Worm (Caenorhabditis elegans) whole organism, L1 larva: ENCODE results near the gene serp-1.2.

Experiments used
- C04F5.9 ChIP-seq: sonication (generic microtip); optimal IDR thresholded peaks from 2 replicates; lab custom pipeline; 2016; ENCODE audit warnings: missing genetic modification characterization, missing compliant biosample characterization
- C34B4.2 ChIP-seq: sonication (generic microtip); optimal IDR thresholded peaks from 2 replicates; lab custom pipeline; 2017; ENCODE audit warnings: mild to moderate bottlenecking, missing genetic modification characterization, missing compliant biosample characterization
- Y116A8C.19 ChIP-seq: sonication (generic microtip); optimal IDR thresholded peaks from 2 replicates; lab custom pipeline; 2016; ENCODE audit warnings: missing compliant biosample characterization, missing genetic modification characterization, borderline replicate concordance
- aha-1 ChIP-seq: fragments of 150-350 bp; optimal IDR thresholded peaks from 2 replicates; lab custom pipeline; 2014; ENCODE audit warnings: missing biosample characterization, missing genetic modification characterization
- alr-1 ChIP-seq: fragments of 200-800 bp; sonication (Bioruptor generic); optimal IDR thresholded peaks from 2 replicates; lab custom pipeline; 2018; ENCODE audit warnings: borderline replicate concordance, mild to moderate bottlenecking, missing genetic modification characterization, missing compliant biosample characterization
- blmp-1 ChIP-seq: fragments of 150-350 bp; optimal IDR thresholded peaks from 2 replicates; lab custom pipeline; 2014; ENCODE audit warnings: missing biosample characterization, missing genetic modification characterization
- ceh-8 ChIP-seq: fragments of 200-800 bp; sonication (Bioruptor generic); optimal IDR thresholded peaks from 2 replicates; lab custom pipeline; 2018; ENCODE audit warnings: mild to moderate bottlenecking, missing genetic modification characterization, moderate library complexity, missing compliant biosample characterization
- ceh-82 ChIP-seq, 3 experiments: fragments of 150-350 bp in 1 of 3; sonication (generic microtip) in 2 of 3; optimal IDR thresholded peaks; 2 replicates each; lab custom pipeline; 2014 to 2017; ENCODE audit warnings: missing biosample characterization in 3 of 3, missing genetic modification characterization in 3 of 3
- ceh-88 ChIP-seq: fragments of 200-800 bp; sonication (Bioruptor generic); IDR thresholded peaks from 2 replicates; pipeline ENCODE4 v1.3.6; 2022; ENCODE audit warnings: missing genetic modification characterization, missing compliant biosample characterization
- dpl-1 ChIP-seq, 3 experiments: fragments of 150-350 bp in 2 of 3; sonication (generic microtip) in 1 of 3; optimal IDR thresholded peaks; 2 replicates each; lab custom pipeline; 2014 to 2017; ENCODE audit warnings: missing biosample characterization in 3 of 3, missing genetic modification characterization in 3 of 3, missing genetic modification reagents in 3 of 3
- dsc-1 ChIP-seq: sonication (generic microtip); optimal IDR thresholded peaks from 2 replicates; lab custom pipeline; 2016; ENCODE audit warnings: mild to moderate bottlenecking, missing genetic modification characterization, missing compliant biosample characterization
- efl-1 ChIP-seq, 4 experiments: fragments of 150-350 bp; optimal IDR thresholded peaks in 3 of 4; peaks in 1 of 4; 1 replicate in 1 of 4; 2 replicates in 3 of 4; lab custom pipeline; 2014; ENCODE audit warnings: missing biosample characterization in 2 of 4, missing genetic modification characterization in 2 of 4, missing genetic modification reagents in 2 of 4
- egl-13 ChIP-seq: sonication (generic microtip); optimal IDR thresholded peaks from 2 replicates; lab custom pipeline; 2016; ENCODE audit warnings: missing genotype, missing genetic modification reagents, missing genetic modification characterization, missing compliant biosample characterization
- elt-2 ChIP-seq: sonication (generic microtip); optimal IDR thresholded peaks from 2 replicates; lab custom pipeline; 2016; ENCODE audit warnings: missing genetic modification characterization, mild to moderate bottlenecking, inconsistent platforms, missing compliant biosample characterization, missing genetic modification reagents
- ets-5 ChIP-seq: fragments of 200-800 bp; sonication (Bioruptor generic); IDR thresholded peaks from 2 replicates; pipeline ENCODE4 v1.3.6; 2022; ENCODE audit warnings: missing genetic modification characterization, missing compliant biosample characterization
- fkh-10 ChIP-seq: sonication (generic microtip); optimal IDR thresholded peaks from 2 replicates; lab custom pipeline; 2017; ENCODE audit warnings: missing biosample characterization, missing genetic modification reagents, missing genetic modification characterization
- fkh-8 ChIP-seq: sonication (generic microtip); optimal IDR thresholded peaks from 2 replicates; lab custom pipeline; 2016; ENCODE audit warnings: mild to moderate bottlenecking, missing genetic modification characterization, missing compliant biosample characterization
- fos-1 ChIP-seq: fragments of 150-350 bp; optimal IDR thresholded peaks from 2 replicates; lab custom pipeline; 2014; ENCODE audit warnings: missing biosample characterization, missing genetic modification characterization
- hlh-17 ChIP-seq: fragments of 200-800 bp; sonication (Bioruptor generic); optimal IDR thresholded peaks from 2 replicates; lab custom pipeline; 2018; ENCODE audit warnings: missing genetic modification characterization, mild to moderate bottlenecking, missing compliant biosample characterization, moderate library complexity, borderline replicate concordance
- lin-13 ChIP-seq: fragments of 150-350 bp; optimal IDR thresholded peaks from 2 replicates; lab custom pipeline; 2014; ENCODE audit warnings: missing biosample characterization, missing genetic modification reagents, missing genetic modification characterization
- lin-14 ChIP-seq: fragments of 200-800 bp; sonication (Bioruptor generic); optimal IDR thresholded peaks from 2 replicates; lab custom pipeline; 2018; ENCODE audit warnings: mild to moderate bottlenecking, missing genetic modification characterization, moderate library complexity, missing compliant biosample characterization
- lin-15B ChIP-seq: fragments of 150-350 bp; sonication (generic microtip); optimal IDR thresholded peaks from 3 replicates; lab custom pipeline; 2014; ENCODE audit warnings: missing biosample characterization, missing genetic modification characterization
- lin-35 ChIP-seq, 2 experiments: fragments of 150-350 bp; optimal IDR thresholded peaks; 2 replicates each; lab custom pipeline; 2014; ENCODE audit warnings: missing biosample characterization in 2 of 2, missing genetic modification characterization in 2 of 2, missing genetic modification reagents in 2 of 2
- lin-39 ChIP-seq: fragments of 150-350 bp; optimal IDR thresholded peaks from 2 replicates; lab custom pipeline; 2014; ENCODE audit warnings: missing biosample characterization, missing genetic modification reagents, missing genetic modification characterization
- lsy-2 ChIP-seq, 2 experiments: fragments of 150-350 bp; optimal IDR thresholded peaks; 2 replicates each; lab custom pipeline; 2014; ENCODE audit warnings: missing biosample characterization in 2 of 2, missing genetic modification characterization in 2 of 2
- mep-1 ChIP-seq: fragments of 150-350 bp; optimal IDR thresholded peaks from 2 replicates; lab custom pipeline; 2014; ENCODE audit warnings: missing biosample characterization, missing genetic modification characterization
- nhr-11 ChIP-seq: fragments of 150-350 bp; optimal IDR thresholded peaks from 2 replicates; lab custom pipeline; 2014; ENCODE audit warnings: missing biosample characterization, missing genetic modification characterization
- nhr-12 ChIP-seq: sonication (generic microtip); optimal IDR thresholded peaks from 2 replicates; lab custom pipeline; 2017; ENCODE audit warnings: missing biosample characterization, missing genetic modification characterization
- nhr-19 ChIP-seq: fragments of 200-800 bp; sonication (Bioruptor generic); conservative IDR thresholded peaks from 2 replicates; pipeline ENCODE4 v1.3.6; 2022; ENCODE audit warnings: missing genetic modification characterization, missing compliant biosample characterization
- nhr-237 ChIP-seq: fragments of 150-350 bp; optimal IDR thresholded peaks from 2 replicates; lab custom pipeline; 2014; ENCODE audit warnings: missing biosample characterization, missing genetic modification characterization
- nhr-77 ChIP-seq: fragments of 150-350 bp; optimal IDR thresholded peaks from 2 replicates; lab custom pipeline; 2014; ENCODE audit warnings: missing biosample characterization, missing genetic modification characterization
- nhr-84 ChIP-seq: sonication (generic microtip); optimal IDR thresholded peaks from 2 replicates; lab custom pipeline; 2017; ENCODE audit warnings: missing biosample characterization, missing genetic modification characterization
- nhr-90 ChIP-seq: sonication (generic microtip); optimal IDR thresholded peaks from 2 replicates; lab custom pipeline; 2016; ENCODE audit warnings: mild to moderate bottlenecking, missing genetic modification characterization, missing compliant biosample characterization; ENCODE audit not compliant: poor library complexity
- pqm-1 ChIP-seq: sonication (generic microtip); optimal IDR thresholded peaks from 3 replicates; lab custom pipeline; 2017; ENCODE audit warnings: missing biosample characterization, missing genetic modification characterization
- rnt-1 ChIP-seq: sonication (generic microtip); optimal IDR thresholded peaks from 2 replicates; lab custom pipeline; 2016; ENCODE audit warnings: mild to moderate bottlenecking, missing genetic modification characterization, moderate library complexity, missing compliant biosample characterization
- sox-4 ChIP-seq: sonication (generic microtip); optimal IDR thresholded peaks from 2 replicates; lab custom pipeline; 2016; ENCODE audit warnings: missing genetic modification characterization, missing compliant biosample characterization
- sup-37 ChIP-seq: fragments of 200-800 bp; sonication (Bioruptor generic); optimal IDR thresholded peaks from 2 replicates; lab custom pipeline; 2018; ENCODE audit warnings: mild to moderate bottlenecking, missing genetic modification characterization, missing compliant biosample characterization
- swsn-7 ChIP-seq: sonication (generic microtip); optimal IDR thresholded peaks from 2 replicates; lab custom pipeline; 2016; ENCODE audit warnings: missing genetic modification characterization, missing compliant biosample characterization
- unc-130 ChIP-seq: fragments of 150-350 bp; optimal IDR thresholded peaks from 2 replicates; lab custom pipeline; 2017; ENCODE audit warnings: missing biosample characterization, missing genetic modification characterization, inconsistent platforms
- unc-30 ChIP-seq: sonication (generic microtip); optimal IDR thresholded peaks from 2 replicates; lab custom pipeline; 2017; ENCODE audit warnings: missing biosample characterization, missing genetic modification characterization
- unc-86 ChIP-seq: sonication (generic microtip); optimal IDR thresholded peaks from 2 replicates; lab custom pipeline; 2016; ENCODE audit warnings: missing genetic modification characterization, missing compliant biosample characterization
- unc-98 ChIP-seq: fragments of 200-800 bp; sonication (Bioruptor generic); IDR thresholded peaks from 2 replicates; pipeline ENCODE4 v1.3.6; 2022; ENCODE audit warnings: missing genetic modification characterization, missing compliant biosample characterization
- vab-15 ChIP-seq: sonication (generic microtip); optimal IDR thresholded peaks from 2 replicates; lab custom pipeline; 2017; ENCODE audit warnings: missing genotype, mild to moderate bottlenecking, missing genetic modification characterization, missing compliant biosample characterization
- xbp-1 ChIP-seq: sonication (generic microtip); optimal IDR thresholded peaks from 2 replicates; lab custom pipeline; 2016; ENCODE audit warnings: missing genetic modification characterization, missing compliant biosample characterization
- zag-1 ChIP-seq: fragments of 150-350 bp; optimal IDR thresholded peaks from 2 replicates; lab custom pipeline; 2014; ENCODE audit warnings: missing biosample characterization, missing genetic modification characterization
- zip-4 ChIP-seq: fragments of 200-800 bp; sonication (Bioruptor generic); optimal IDR thresholded peaks from 2 replicates; lab custom pipeline; 2018; ENCODE audit warnings: mild to moderate bottlenecking, missing genetic modification characterization, moderate library complexity, missing compliant biosample characterization
- ztf-11 ChIP-seq, 2 experiments: sonication (generic microtip); optimal IDR thresholded peaks; 2 replicates each; lab custom pipeline; 2016 to 2017; ENCODE audit warnings: missing genetic modification characterization in 2 of 2, missing biosample characterization in 1 of 2, missing compliant biosample characterization in 1 of 2
- ztf-4 ChIP-seq: fragments of 150-350 bp; optimal IDR thresholded peaks from 2 replicates; lab custom pipeline; 2014; ENCODE audit warnings: missing biosample characterization, missing genetic modification characterization

serp-1.2 gene

DNA sequence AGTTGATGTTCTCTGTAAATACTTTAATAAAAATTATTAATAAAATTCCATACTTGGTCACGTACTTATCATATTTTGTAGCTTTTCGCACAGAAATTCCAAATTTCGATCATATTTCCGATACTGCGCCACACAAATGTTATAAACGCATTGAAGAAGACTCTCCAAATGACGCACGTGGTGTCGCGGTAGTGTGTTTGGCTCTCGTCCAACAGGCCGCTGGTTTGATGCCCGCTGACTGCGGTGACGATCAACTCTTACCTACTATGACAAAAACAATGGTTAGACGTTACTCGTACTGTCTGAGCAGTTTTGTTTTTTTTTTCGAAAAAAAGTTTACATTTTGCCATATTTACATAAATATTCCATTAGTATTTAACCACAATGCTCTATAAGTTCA is 27.4 kb downstream of the serp-1.2 start (continued):
- TF ChIP-seq swsn-7 (tag; lab: Kevin White, UChicago): peak; percentile 74
- TF ChIP-seq aha-1 (tag; lab: Kevin White, UChicago): no peak
- TF ChIP-seq nhr-77 (tag; lab: Kevin White, UChicago): peak; percentile 65
- peak; percentile 56 for TF ChIP-seq efl-1 (optimal IDR thresholded peaks at IDR 0.05; lab: Kevin White, UChicago)
- peak; percentile 51 to 95 for TF ChIP-seq efl-1 (GFP tag; optimal IDR thresholded peaks at IDR 0.05 in 1 of 2; lab: Kevin White, UChicago)
- peak; percentile 30 for TF ChIP-seq lin-13
- TF ChIP-seq ztf-11 (tag; optimal IDR thresholded peaks at IDR 0.05; lab: Kevin White, UChicago): peak in 1 of 2 experiments; percentile 39
- TF ChIP-seq dpl-1 (GFP tag; optimal IDR thresholded peaks at IDR 0.05; lab: Kevin White, UChicago): peak in 2 of 3 experiments; percentile 20 to 45
- TF ChIP-seq ceh-8: no peak
- peak; percentile 41 to 86 (median 61) for TF ChIP-seq ceh-82 (tag; optimal IDR thresholded peaks at IDR 0.05; lab: Kevin White, UChicago)
- TF ChIP-seq C04F5.9 (tag; lab: Kevin White, UChicago): no peak
- no peak for TF ChIP-seq C34B4.2 (tag; lab: Kevin White, UChicago)
- peak; percentile 66 to 80 for TF ChIP-seq lin-35 (GFP tag; optimal IDR thresholded peaks at IDR 0.05; lab: Kevin White, UChicago)
- peak; percentile 30 for TF ChIP-seq unc-86
- TF ChIP-seq unc-30 (tag; lab: Kevin White, UChicago): no peak
- TF ChIP-seq zip-4 (GFP tag; lab: Kevin White, UChicago): no peak
- peak; percentile 65 for TF ChIP-seq fkh-8 (tag; lab: Kevin White, UChicago)
- no peak for TF ChIP-seq pqm-1 (tag; lab: Kevin White, UChicago)
- peak; percentile 80 for TF ChIP-seq mep-1 (tag; lab: Kevin White, UChicago)
- TF ChIP-seq fkh-10 (GFP tag; lab: Kevin White, UChicago): peak; percentile 38
- TF ChIP-seq sox-4: peak; percentile 22
- TF ChIP-seq lin-14 (GFP tag; lab: Kevin White, UChicago): peak; percentile 60
- no peak for TF ChIP-seq nhr-11
- TF ChIP-seq egl-13 (tag; lab: Kevin White, UChicago): peak; percentile 30
- TF ChIP-seq fos-1: no peak
- TF ChIP-seq rnt-1 (tag; lab: Kevin White, UChicago): peak; percentile 81
- TF ChIP-seq dsc-1 (tag; lab: Kevin White, UChicago): peak; percentile 68
- TF ChIP-seq zag-1 (tag; lab: Kevin White, UChicago): no peak
- no peak for TF ChIP-seq ceh-88 (GFP tag; lab: Robert Waterston, UW)
- peak; percentile 17 for TF ChIP-seq blmp-1 (tag; lab: Kevin White, UChicago)
- TF ChIP-seq nhr-19 (GFP tag; lab: Robert Waterston, UW): peak; percentile 38; the same call in 1 of the 2 replicates
- peak; percentile 81 for TF ChIP-seq unc-130 (tag; lab: Kevin White, UChicago)
- no peak for TF ChIP-seq ztf-4 (tag; lab: Kevin White, UChicago)
- peak; percentile 48 to 72 for TF ChIP-seq lsy-2 (tag; optimal IDR thresholded peaks at IDR 0.05; lab: Kevin White, UChicago)
- no peak for TF ChIP-seq alr-1 (tag; lab: Kevin White, UChicago)
- TF ChIP-seq vab-15: no peak
- TF ChIP-seq hlh-17 (GFP tag; lab: Kevin White, UChicago): no peak
- TF ChIP-seq nhr-90: peak; percentile 73
- TF ChIP-seq sup-37: no peak
- TF ChIP-seq lin-39: no peak
- TF ChIP-seq nhr-237 (tag; lab: Kevin White, UChicago): no peak
- TF ChIP-seq xbp-1 (tag; lab: Kevin White, UChicago): peak; percentile 64
- TF ChIP-seq Y116A8C.19 (tag; lab: Kevin White, UChicago): no peak
- no peak for TF ChIP-seq nhr-12 (tag; lab: Kevin White, UChicago)
- TF ChIP-seq unc-98 (GFP tag; lab: Robert Waterston, UW): no peak
- TF ChIP-seq lin-15B (tag; lab: Kevin White, UChicago): no peak
- peak; percentile 35 for TF ChIP-seq elt-2 (tag; lab: Kevin White, UChicago)
- no peak for TF ChIP-seq ets-5 (GFP tag; lab: Robert Waterston, UW)
- TF ChIP-seq nhr-84: no peak
